In genomic region chr3L:591370-591769, dm6 we compare ENCODE assay signal across 3 fruit fly cellular contexts.
TF ChIP-seq lines count a peak whose summit lies in the region.

No protein-coding gene starts in this region.

- no peak for TF ChIP-seq CTCF in whole organism, embryonic (GFP tag; optimal IDR thresholded peaks at IDR 0.05; lab: Kevin White, UChicago)

TF ChIP-seq in whole organism, embryonic, 481 proteins besides CTCF, POLR2A, EP300 and RAD21 (continues in another document):
- TF ChIP-seq CG8765 (GFP tag; IDR thresholded peaks at IDR 0.05; lab: Robert Waterston, UW) (0 out of 2 replicates have a peak, but pooled peaks have one; percentile 29), CG18262 (tag; optimal IDR thresholded peaks at IDR 0.05; lab: Kevin White, UChicago) (peak; percentile 21), seq (GFP tag; IDR thresholded peaks at IDR 0.05; lab: Robert Waterston, UW) (no peak), CG31365 (tag; optimal IDR thresholded peaks at IDR 0.05; lab: Kevin White, UChicago) (no peak), Aef1 (GFP tag; IDR thresholded peaks at IDR 0.05; lab: Robert Waterston, UW) (no peak), CG3726 (GFP tag; IDR thresholded peaks at IDR 0.05; lab: Robert Waterston, UW) (0 out of 3 replicates have a peak, but pooled peaks have one; percentile 34), CG14710 (tag; optimal IDR thresholded peaks at IDR 0.05; lab: Kevin White, UChicago) (peak; percentile 14), lov (optimal IDR thresholded peaks at IDR 0.05; lab: Kevin White, UChicago) (no peak), lov (GFP tag; IDR thresholded peaks at IDR 0.05; lab: Robert Waterston, UW) (0 out of 3 replicates have a peak, but pooled peaks have one; percentile 21), prd (optimal IDR thresholded peaks at IDR 0.05; lab: Kevin White, UChicago) (no peak), prd (GFP tag; IDR thresholded peaks at IDR 0.05; lab: Robert Waterston, UW) (peak; percentile 25; the same call in 1 of the 3 replicates), Mrtf (GFP tag; IDR thresholded peaks at IDR 0.05; lab: Robert Waterston, UW) (no peak), CG4707 (GFP tag; optimal IDR thresholded peaks at IDR 0.05; lab: Kevin White, UChicago) (no peak), lmd (GFP tag; IDR thresholded peaks at IDR 0.05; lab: Robert Waterston, UW) (0 out of 2 replicates have a peak, but pooled peaks have one; percentile 6), dati (GFP tag; IDR thresholded peaks at IDR 0.05; lab: Robert Waterston, UW) (no peak), CG10209 (GFP tag; optimal IDR thresholded peaks at IDR 0.05; lab: Kevin White, UChicago) (no peak), CG10267 (tag; optimal IDR thresholded peaks at IDR 0.05; lab: Kevin White, UChicago) (peak; percentile 2), CG33557 (GFP tag; optimal IDR thresholded peaks at IDR 0.05; lab: Kevin White, UChicago) (peak; percentile 51), vnd (GFP tag; IDR thresholded peaks at IDR 0.05; lab: Robert Waterston, UW; ENCODE audit: partially characterized antibody) (no peak), row (GFP tag; IDR thresholded peaks at IDR 0.05; lab: Robert Waterston, UW) (peak; percentile 28; the same call in 1 of the 3 replicates), Opbp (GFP tag; IDR thresholded peaks at IDR 0.05; lab: Robert Waterston, UW; ENCODE audit: partially characterized antibody) (no peak), zf30C (GFP tag; optimal IDR thresholded peaks at IDR 0.05; lab: Kevin White, UChicago) (peak; percentile 77), Tbp (GFP tag; optimal IDR thresholded peaks at IDR 0.05; lab: Kevin White, UChicago) (no peak), CG11456 (GFP tag; IDR thresholded peaks at IDR 0.05; lab: Robert Waterston, UW) (0 out of 3 replicates have a peak, but pooled peaks have one; percentile 10), kah (GFP tag; optimal IDR thresholded peaks at IDR 0.05; lab: Kevin White, UChicago) (peak; percentile 50), CG12391 (tag; optimal IDR thresholded peaks at IDR 0.05; lab: Kevin White, UChicago) (peak; percentile 18), CG12769 (tag; optimal IDR thresholded peaks at IDR 0.05; lab: Kevin White, UChicago) (no peak), CG33213 (GFP tag; optimal IDR thresholded peaks at IDR 0.05; lab: Kevin White, UChicago) (no peak), vfl (GFP tag; optimal IDR thresholded peaks at IDR 0.05; lab: Kevin White, UChicago) (no peak)

TF ChIP-seq in whole organism, prepupa, 60 proteins besides CTCF, POLR2A, EP300 and RAD21 (continues in another document):
- TF ChIP-seq CG7368 (GFP tag; optimal IDR thresholded peaks at IDR 0.05; lab: Kevin White, UChicago): no peak
- TF ChIP-seq spab (GFP tag; optimal IDR thresholded peaks at IDR 0.05; lab: Kevin White, UChicago): no peak
- no peak for TF ChIP-seq ss (GFP tag; optimal IDR thresholded peaks at IDR 0.05; lab: Kevin White, UChicago)
- TF ChIP-seq dac (GFP tag; optimal IDR thresholded peaks at IDR 0.05; lab: Kevin White, UChicago): no peak
- no peak for TF ChIP-seq acj6 (GFP tag; optimal IDR thresholded peaks at IDR 0.05; lab: Kevin White, UChicago)
- no peak for TF ChIP-seq vri (GFP tag; optimal IDR thresholded peaks at IDR 0.05; lab: Kevin White, UChicago)
- no peak for TF ChIP-seq cyc (GFP tag; optimal IDR thresholded peaks at IDR 0.05; lab: Kevin White, UChicago)
- no peak for TF ChIP-seq CG6792 (GFP tag; optimal IDR thresholded peaks at IDR 0.05; lab: Kevin White, UChicago)
- TF ChIP-seq CG31627 (GFP tag; optimal IDR thresholded peaks at IDR 0.05; lab: Kevin White, UChicago): no peak
- no peak for TF ChIP-seq CG8632 (GFP tag; optimal IDR thresholded peaks at IDR 0.05; lab: Kevin White, UChicago)
- peak; percentile 79 for TF ChIP-seq CG6163 (GFP tag; IDR thresholded peaks at IDR 0.05; lab: Robert Waterston, UW)
- no peak for TF ChIP-seq Smox (GFP tag; optimal IDR thresholded peaks at IDR 0.05; lab: Kevin White, UChicago)
- TF ChIP-seq topi (GFP tag; optimal IDR thresholded peaks at IDR 0.05; lab: Kevin White, UChicago): no peak
- TF ChIP-seq dsx (GFP tag; optimal IDR thresholded peaks at IDR 0.05; lab: Kevin White, UChicago; ENCODE audit: poor library complexity, severe bottlenecking): peak; percentile 45
- no peak for TF ChIP-seq OdsH (GFP tag; optimal IDR thresholded peaks at IDR 0.05; lab: Kevin White, UChicago)
- no peak for TF ChIP-seq CG6854 (GFP tag; optimal IDR thresholded peaks at IDR 0.05; lab: Kevin White, UChicago)
- TF ChIP-seq CG10669 (GFP tag; optimal IDR thresholded peaks at IDR 0.05; lab: Kevin White, UChicago): no peak
- TF ChIP-seq Ets96B (tag; optimal IDR thresholded peaks at IDR 0.05; lab: Kevin White, UChicago): peak; percentile 53
- TF ChIP-seq Met (GFP tag; optimal IDR thresholded peaks at IDR 0.05; lab: Kevin White, UChicago): no peak
- no peak for TF ChIP-seq CG11902 (GFP tag; optimal IDR thresholded peaks at IDR 0.05; lab: Kevin White, UChicago)
- TF ChIP-seq CG15336 (GFP tag; IDR thresholded peaks at IDR 0.05; lab: Robert Waterston, UW): peak; percentile 56
- TF ChIP-seq salr (GFP tag; optimal IDR thresholded peaks at IDR 0.05; lab: Kevin White, UChicago): no peak
- TF ChIP-seq CG9139 (GFP tag; optimal IDR thresholded peaks at IDR 0.05; lab: Kevin White, UChicago): no peak
- TF ChIP-seq CG3032 (tag; optimal IDR thresholded peaks at IDR 0.05; lab: Kevin White, UChicago): peak; percentile 24
- TF ChIP-seq Eip78C (GFP tag; lab: Kevin White, UChicago): no peak
- TF ChIP-seq CG11762 (GFP tag; optimal IDR thresholded peaks at IDR 0.05; lab: Kevin White, UChicago; ENCODE audit: insufficient read depth): no peak
- no peak for TF ChIP-seq Blimp-1 (GFP tag; optimal IDR thresholded peaks at IDR 0.05; lab: Kevin White, UChicago)
- no peak for TF ChIP-seq Hr39 (GFP tag; optimal IDR thresholded peaks at IDR 0.05; lab: Kevin White, UChicago)
- no peak for TF ChIP-seq CG4318 (GFP tag; optimal IDR thresholded peaks at IDR 0.05; lab: Kevin White, UChicago)
- no peak for TF ChIP-seq Sox102F (GFP tag; optimal IDR thresholded peaks at IDR 0.05; lab: Kevin White, UChicago)
- TF ChIP-seq Hr38 (GFP tag; optimal IDR thresholded peaks at IDR 0.05; lab: Kevin White, UChicago): no peak
- TF ChIP-seq fd59A (GFP tag; optimal IDR thresholded peaks at IDR 0.05; lab: Kevin White, UChicago): peak; percentile 17
- TF ChIP-seq CG1621 (tag; optimal IDR thresholded peaks at IDR 0.05; lab: Kevin White, UChicago): peak; percentile 26
- no peak for TF ChIP-seq CG6808 (GFP tag; optimal IDR thresholded peaks at IDR 0.05; lab: Kevin White, UChicago)

TF ChIP-seq in whole organism, pupa, 21 proteins besides CTCF, POLR2A, EP300 and RAD21:
- peak; percentile 31 for TF ChIP-seq gl (tag; optimal IDR thresholded peaks at IDR 0.05; lab: Kevin White, UChicago)
- TF ChIP-seq CG12605 (GFP tag; IDR thresholded peaks at IDR 0.05; lab: Robert Waterston, UW): no peak
- peak; percentile 39 for TF ChIP-seq CG15710 (tag; optimal IDR thresholded peaks at IDR 0.05; lab: Kevin White, UChicago)
- TF ChIP-seq CG4496 (GFP tag; IDR thresholded peaks at IDR 0.05; lab: Robert Waterston, UW): peak; percentile 39; the same call in 1 of the 3 replicates
- TF ChIP-seq CG8159 (tag; optimal IDR thresholded peaks at IDR 0.05; lab: Kevin White, UChicago): no peak
- TF ChIP-seq EcR (GFP tag; optimal IDR thresholded peaks at IDR 0.05; lab: Kevin White, UChicago): no peak
- peak; percentile 42 for TF ChIP-seq CG9948 (tag; optimal IDR thresholded peaks at IDR 0.05; lab: Kevin White, UChicago)
- TF ChIP-seq CG17806 (tag; optimal IDR thresholded peaks at IDR 0.05; lab: Kevin White, UChicago): peak; percentile 46
- no peak for TF ChIP-seq CG8301 (tag; optimal IDR thresholded peaks at IDR 0.05; lab: Kevin White, UChicago)
- peak; percentile 51; the same call in 1 of the 3 replicates for TF ChIP-seq fd96Ca (GFP tag; IDR thresholded peaks at IDR 0.05; lab: Robert Waterston, UW)
